Fruit fly (Drosophila melanogaster): Measurements from ENCODE around the gene CG9168.
A peak's percentile ranks its signal among the peaks of the same experiment; 100 is the strongest.

CG9168 gene

DNA sequence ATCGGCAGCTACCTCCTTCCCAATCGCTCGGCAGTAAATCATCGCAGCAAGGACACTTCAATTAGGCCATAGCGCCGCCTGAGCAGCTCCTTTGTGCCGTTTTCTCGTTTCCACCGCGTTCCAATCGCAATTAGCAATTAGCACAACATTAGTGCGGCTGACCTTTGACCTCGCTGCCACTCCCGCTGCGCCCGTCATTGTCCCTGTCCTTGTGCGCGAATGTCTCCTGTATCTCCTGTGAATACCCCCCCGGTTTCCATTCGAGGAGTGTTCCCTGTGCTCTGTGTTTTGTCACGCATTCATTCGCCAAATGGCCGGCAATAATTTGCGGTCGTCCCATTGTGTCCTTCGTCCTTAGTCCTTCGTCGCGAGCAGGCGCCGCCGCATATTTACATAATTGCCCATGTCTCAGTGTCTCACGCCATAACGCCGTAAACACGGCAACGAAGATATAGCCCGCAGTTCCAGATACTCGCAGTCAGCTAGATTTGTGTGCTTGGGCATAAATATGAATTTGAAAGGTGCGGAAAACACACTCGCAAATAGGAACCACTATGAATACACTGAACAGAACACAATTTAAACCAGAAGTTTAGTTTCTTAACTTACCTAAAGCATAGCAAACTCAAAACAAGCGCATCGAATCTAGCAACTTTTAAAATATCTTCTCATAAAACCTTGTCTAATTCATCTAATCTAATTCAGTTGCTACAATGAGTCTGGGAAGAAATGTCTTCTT, at the start of gene CG9168:
CG9168 (plus strand) TSS at position 689 of the 739 bp plus-strand sequence.
- no peak for TF ChIP-seq usp (GFP tag; optimal IDR thresholded peaks at IDR 0.05)
- no peak for TF ChIP-seq CG8478 (optimal IDR thresholded peaks at IDR 0.05)
- TF ChIP-seq EcR (GFP tag; optimal IDR thresholded peaks at IDR 0.05), result no peak
- no peak for TF ChIP-seq psq (optimal IDR thresholded peaks at IDR 0.05)
- no peak for TF ChIP-seq Dll (optimal IDR thresholded peaks at IDR 0.05)
- TF ChIP-seq pan (optimal IDR thresholded peaks at IDR 0.05), result no peak

DNA sequence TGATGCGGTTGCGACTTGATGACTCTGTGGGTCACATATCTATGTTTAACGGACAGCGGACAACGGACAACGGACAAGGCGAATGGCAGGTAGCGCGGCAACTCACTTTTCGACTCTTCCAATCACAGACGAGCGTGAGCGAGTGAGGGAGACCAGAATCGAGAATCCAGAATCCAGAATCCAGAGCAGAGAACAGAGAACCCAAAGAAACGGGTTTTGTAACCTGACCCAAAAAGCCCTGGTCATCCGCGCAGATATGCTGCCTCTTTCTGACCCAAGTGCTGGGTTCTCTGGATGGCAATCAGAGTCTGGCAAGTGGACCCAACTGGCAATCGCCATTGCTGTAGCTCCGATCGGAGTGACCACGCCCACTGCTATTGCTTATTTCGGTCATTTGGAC, 46.5 kb upstream of the CG9168 start:
- TF ChIP-seq Dll (optimal IDR thresholded peaks at IDR 0.05), result no peak

DNA sequence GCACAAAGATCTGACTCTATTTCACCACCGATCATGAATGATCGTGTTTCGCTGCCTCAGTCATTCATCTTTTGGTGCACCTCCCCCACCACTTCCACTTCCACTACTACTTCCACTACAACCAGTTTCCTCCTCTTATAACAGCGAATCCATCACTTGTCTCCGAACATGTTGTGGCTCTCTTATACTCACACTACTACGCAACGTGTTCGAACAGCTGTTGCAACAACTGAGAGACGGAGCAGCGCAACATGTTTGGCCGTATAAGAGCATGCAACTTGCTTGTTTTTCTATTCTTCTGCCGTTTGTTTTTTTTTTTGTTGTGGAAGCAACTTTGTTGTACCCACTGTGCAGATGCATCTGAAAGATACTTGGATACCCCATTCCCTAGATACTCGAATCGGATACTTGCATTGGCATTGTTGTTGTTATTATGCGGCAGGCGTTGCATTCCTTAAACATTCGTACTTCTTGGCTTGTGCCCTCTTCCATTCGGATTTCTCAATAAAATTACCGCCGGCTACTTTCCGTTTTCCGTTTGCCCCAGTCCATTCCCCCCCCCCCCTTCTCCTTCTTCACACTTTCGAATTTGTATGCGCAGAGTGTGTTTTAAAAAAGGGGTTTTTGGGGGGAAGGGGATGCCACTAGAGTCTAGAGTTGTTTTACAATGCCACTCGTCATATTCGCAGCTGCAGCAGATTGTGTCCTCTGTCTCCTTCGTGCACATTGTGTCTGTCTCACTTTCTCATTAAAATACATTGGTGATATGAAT, 43.8 kb upstream of the CG9168 start:
- TF ChIP-seq Dll (optimal IDR thresholded peaks at IDR 0.05) (no peak), psq (optimal IDR thresholded peaks at IDR 0.05) (no peak), EcR (GFP tag; optimal IDR thresholded peaks at IDR 0.05) (no peak), usp (GFP tag; optimal IDR thresholded peaks at IDR 0.05) (no peak), pan (optimal IDR thresholded peaks at IDR 0.05) (no peak), CG8478 (optimal IDR thresholded peaks at IDR 0.05) (no peak)

DNA sequence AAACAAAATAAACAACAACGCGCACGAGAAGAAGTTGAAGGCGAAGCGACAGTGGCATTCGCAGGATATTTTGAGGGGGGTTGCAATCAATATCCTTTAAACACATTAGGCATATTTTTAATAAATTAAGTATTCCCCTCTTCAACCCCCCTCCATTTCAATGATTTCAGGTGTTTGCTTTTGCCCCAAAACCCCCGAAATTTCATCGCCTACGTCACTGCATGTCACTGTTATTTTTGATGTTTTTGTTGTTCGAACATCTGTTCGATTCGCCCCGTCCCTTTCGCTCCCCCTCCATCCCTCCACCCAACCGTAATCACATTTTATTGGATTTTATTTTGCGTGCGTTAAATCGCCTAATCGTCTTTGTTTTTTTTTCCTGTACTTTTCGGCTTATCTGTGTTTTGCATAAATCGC, 42.6 kb upstream of the CG9168 start:
- TF ChIP-seq pan (optimal IDR thresholded peaks at IDR 0.05) (no peak), usp (GFP tag; optimal IDR thresholded peaks at IDR 0.05) (no peak), EcR (GFP tag; optimal IDR thresholded peaks at IDR 0.05) (no peak), Dll (optimal IDR thresholded peaks at IDR 0.05) (no peak), psq (optimal IDR thresholded peaks at IDR 0.05) (no peak)

DNA sequence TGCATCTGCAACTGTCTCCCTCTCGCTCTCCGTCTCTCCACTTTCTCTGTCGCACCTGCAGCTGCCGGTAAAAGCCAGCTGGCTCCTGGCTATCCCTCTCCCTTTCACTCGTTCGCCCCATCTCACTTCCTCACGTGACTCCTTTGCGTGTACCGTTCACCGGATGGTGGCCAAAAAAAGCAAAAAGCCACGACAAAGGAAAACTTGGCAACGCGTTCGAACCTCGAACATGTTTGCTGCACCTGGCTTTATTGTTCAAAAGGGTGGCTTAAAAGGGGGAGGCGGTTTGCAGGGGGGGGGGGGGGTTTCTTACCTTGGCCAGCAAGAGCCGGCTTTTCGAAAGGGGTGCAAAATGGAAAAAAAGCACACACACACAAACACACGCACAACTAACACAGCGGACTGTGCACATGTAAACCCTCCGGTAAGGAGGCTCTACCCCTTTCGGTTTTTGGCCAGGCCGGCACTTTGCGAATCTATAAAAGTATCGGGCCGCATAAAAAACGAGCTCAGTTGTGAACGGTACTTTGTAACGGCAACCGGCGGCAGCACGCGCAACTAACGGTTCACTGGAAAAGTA, 40.7 kb upstream of the CG9168 start, which contains the start of gene ru:
ru (plus strand) TSS at position 530 of the 580 bp plus-strand sequence.
- TF ChIP-seq pan (optimal IDR thresholded peaks at IDR 0.05) (no peak), CG8478 (optimal IDR thresholded peaks at IDR 0.05) (no peak), psq (optimal IDR thresholded peaks at IDR 0.05) (no peak), Dll (optimal IDR thresholded peaks at IDR 0.05) (no peak), EcR (GFP tag; optimal IDR thresholded peaks at IDR 0.05) (no peak), usp (GFP tag; optimal IDR thresholded peaks at IDR 0.05) (no peak)

DNA sequence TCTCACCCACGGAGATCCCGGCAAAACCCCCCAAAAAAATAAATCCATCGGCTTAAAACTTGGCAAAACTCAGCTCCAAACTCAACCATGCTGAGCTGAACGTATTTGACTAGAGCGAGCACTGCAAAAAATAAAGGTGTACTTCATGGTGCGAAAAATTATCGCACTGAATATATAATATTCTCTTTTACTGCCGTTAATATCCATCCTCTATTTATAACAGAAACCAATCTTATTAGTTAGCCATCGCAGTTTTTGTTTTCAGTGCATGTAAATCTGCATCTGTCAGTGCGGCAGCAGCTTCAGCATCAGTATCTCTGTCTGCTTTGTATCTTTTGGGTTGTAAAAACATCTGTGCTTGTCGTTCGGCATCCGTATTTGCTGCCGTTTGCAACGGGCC, 39.9 kb upstream of the CG9168 start:
- TF ChIP-seq usp (GFP tag; optimal IDR thresholded peaks at IDR 0.05), result no peak
- no peak for TF ChIP-seq CG8478 (optimal IDR thresholded peaks at IDR 0.05)
- TF ChIP-seq psq (optimal IDR thresholded peaks at IDR 0.05), result no peak
- no peak for TF ChIP-seq Dll (optimal IDR thresholded peaks at IDR 0.05)
- no peak for TF ChIP-seq EcR (GFP tag; optimal IDR thresholded peaks at IDR 0.05)
- no peak for TF ChIP-seq pan (optimal IDR thresholded peaks at IDR 0.05)

DNA sequence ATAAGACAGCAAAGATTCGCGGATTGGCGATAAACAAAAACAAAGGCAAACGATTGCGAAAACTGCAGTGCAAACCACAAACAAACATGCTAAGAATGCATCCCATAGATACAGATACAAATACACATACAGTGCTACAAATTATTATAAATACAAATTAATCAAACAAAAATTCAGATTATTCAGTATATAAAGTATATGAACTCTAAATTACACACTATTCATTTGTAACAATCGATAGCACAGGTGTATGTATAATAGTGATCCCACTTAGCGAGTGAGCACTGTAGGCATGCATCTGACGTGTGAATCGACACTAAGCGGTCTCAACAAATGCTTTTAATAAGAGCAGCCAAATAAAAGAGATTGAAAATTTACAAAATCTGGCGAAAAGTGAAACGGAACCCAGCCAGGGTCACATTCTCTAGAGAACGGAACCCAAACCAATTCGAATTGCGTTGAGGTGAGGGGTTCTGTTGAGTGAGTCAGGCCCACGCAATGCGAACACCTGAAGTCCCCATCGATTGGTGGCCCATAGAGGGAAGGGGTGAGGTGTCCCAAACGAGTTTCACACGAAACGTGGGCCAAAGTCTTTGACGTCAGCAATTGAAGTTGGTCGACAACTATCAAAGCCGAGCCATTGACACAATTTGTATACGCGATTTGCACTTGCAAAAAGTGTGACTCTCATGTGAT, 36.3 kb upstream of the CG9168 start:
- no peak for TF ChIP-seq EcR (GFP tag; optimal IDR thresholded peaks at IDR 0.05)
- TF ChIP-seq Dll (optimal IDR thresholded peaks at IDR 0.05), result no peak
- no peak for TF ChIP-seq pan (optimal IDR thresholded peaks at IDR 0.05)
- TF ChIP-seq usp (GFP tag; optimal IDR thresholded peaks at IDR 0.05), result no peak
- TF ChIP-seq psq (optimal IDR thresholded peaks at IDR 0.05), result no peak
- no peak for TF ChIP-seq CG8478 (optimal IDR thresholded peaks at IDR 0.05)

DNA sequence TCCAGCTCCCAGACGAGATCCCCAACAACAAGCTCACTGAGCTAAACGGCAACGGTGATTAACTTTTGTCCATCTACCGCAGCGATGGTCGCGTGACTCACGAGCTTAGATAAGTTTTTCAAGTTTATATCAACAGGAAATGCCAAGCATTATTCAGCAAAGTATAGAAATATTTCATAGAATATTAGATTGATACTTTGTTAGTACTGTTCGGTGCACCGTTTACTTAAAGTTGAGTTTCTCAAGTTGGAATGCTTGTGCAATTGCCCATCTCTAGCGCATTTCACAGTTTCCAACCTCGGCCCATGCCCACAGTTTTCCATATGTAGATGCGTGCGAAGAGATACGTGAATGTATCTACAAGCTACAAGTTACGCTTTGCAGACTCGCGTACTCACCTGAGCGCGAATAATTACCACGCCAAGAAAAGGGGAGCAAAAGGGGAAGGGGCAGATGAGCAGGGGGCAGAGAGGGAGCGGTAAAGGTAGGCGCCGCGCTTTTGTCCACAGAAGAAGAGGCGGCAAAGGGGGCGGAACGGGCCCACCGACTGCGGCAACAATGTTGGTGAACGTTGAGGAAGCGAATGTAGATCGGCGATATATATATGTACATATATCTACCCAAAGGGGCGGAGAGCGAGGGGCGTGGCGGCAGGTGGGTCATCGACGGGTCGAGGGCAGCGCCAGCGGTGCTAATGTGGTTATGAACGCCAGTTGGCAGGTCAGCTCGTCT, 34.7 kb upstream of the CG9168 start:
- no peak for TF ChIP-seq pan (optimal IDR thresholded peaks at IDR 0.05)
- TF ChIP-seq psq (optimal IDR thresholded peaks at IDR 0.05), result no peak
- no peak for TF ChIP-seq Dll (optimal IDR thresholded peaks at IDR 0.05)
- no peak for TF ChIP-seq EcR (GFP tag; optimal IDR thresholded peaks at IDR 0.05)

DNA sequence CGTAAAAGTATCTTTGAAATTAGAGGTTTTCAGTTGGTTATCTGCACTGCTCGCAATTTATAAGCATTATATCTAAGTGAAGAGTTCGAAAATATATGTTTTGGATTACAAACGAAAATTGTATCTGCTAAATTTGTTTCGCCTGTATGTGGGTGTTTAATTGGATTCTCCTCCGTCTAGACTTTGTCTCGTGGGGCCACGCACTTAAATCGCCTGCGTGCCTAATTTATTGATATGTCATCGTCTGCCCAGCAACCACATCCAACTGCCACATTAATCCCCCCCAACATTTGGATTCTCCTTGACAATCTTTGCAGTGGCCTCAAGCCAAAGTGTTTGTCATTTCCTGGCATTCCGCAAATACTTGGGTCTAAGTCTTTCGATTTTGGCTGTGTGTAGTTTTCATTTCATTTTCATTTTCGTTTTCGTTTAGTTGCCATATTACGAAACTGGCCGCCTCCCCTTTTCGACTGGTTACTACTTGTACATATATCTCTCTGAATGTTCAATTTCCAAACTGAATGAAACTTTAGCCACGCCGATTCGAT, 32.7 kb upstream of the CG9168 start:
- TF ChIP-seq pan (optimal IDR thresholded peaks at IDR 0.05) (no peak), usp (GFP tag; optimal IDR thresholded peaks at IDR 0.05) (no peak), CG8478 (optimal IDR thresholded peaks at IDR 0.05) (no peak), psq (optimal IDR thresholded peaks at IDR 0.05) (no peak), EcR (GFP tag; optimal IDR thresholded peaks at IDR 0.05) (no peak), Dll (optimal IDR thresholded peaks at IDR 0.05) (no peak)

DNA sequence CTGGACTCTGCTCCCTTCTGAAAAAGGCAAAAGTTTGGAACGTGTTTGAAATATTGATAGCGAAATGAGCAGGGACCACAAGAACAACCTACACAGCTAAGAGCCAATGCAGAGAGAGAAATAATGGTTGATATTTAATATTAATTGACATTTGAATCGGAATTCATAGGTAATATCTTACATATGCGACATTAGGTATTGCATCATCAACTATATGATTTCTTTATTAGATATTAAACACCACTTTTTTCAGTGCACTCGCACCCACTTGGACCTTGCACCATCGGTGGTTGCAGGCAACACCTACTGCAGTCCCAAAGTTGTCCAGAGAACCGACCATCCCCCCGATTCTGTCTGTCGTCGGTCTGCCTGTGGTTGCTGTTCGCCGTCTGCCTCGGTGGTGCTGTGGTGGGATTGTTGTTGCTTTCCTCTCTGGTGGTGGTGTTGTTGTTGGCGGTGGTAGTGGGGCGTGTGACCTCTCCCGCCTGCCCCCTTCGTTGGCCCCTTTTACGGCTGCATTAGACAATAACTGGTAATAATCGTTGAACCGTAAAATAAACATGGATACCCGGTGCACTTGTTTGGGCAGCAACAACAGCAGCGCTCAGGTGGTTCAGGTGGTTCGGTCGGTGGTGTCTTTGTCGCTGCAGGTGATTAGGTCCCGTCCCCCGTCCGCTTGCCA, 31.9 kb upstream of the CG9168 start:
- TF ChIP-seq CG8478 (optimal IDR thresholded peaks at IDR 0.05) (no peak), EcR (GFP tag; optimal IDR thresholded peaks at IDR 0.05) (peak in 1 of 2 experiments; percentile 22)

Data from whole organism.